Worm (Caenorhabditis elegans) whole organism, L2 larva: ENCODE data around the gene cyp-35A1.

ENCODE experiments used
- snpc-4 ChIP-seq: fragments of 150-350 bp; optimal IDR thresholded peaks from 2 replicates; lab custom pipeline; 2014; ENCODE audit warnings: missing biosample characterization, missing genetic modification characterization
- unc-55 ChIP-seq: fragments of 150-350 bp; sonication (generic microtip); optimal IDR thresholded peaks from 3 replicates; lab custom pipeline; 2014; ENCODE audit warnings: missing biosample characterization, missing genetic modification reagents, missing genetic modification characterization

DNA sequence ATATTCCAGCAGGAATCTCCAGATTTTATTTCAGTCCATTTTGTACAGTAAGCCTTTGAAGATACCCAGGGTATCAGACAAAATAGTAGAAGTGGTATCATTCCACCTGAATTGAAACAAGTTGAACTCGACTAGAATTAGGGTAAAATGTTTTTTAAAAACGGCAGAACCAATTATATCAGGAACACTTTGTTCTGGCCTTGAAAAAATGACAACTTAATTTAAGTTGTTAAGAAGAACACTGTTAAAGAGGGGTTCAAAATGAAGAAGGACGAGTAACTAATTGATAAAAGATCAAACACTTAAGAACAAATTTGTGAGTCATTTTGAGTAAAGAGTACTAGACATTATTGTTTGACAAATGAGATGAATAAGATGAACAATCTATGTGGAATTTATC, 40.7 kb downstream of the cyp-35A1 start, which contains the start of gene lmd-4:
- TF ChIP-seq snpc-4 (tag; lab: Kevin White, UChicago) (no peak), unc-55 (GFP tag; lab: Kevin White, UChicago) (no peak)
